Fruit fly (Drosophila melanogaster) whole organism, embryonic: Measurements from ENCODE around the gene CG6933.

Experiments
- Adf1 ChIP-seq: fragments of 200-800 bp; sonication (Bioruptor generic); IDR thresholded peaks from 2 replicates; pipeline ENCODE4 v1.3.6; 2022; ENCODE audit warnings: missing biosample characterization, missing genetic modification characterization
- Antp ChIP-seq: fragments of 200-800 bp; sonication (Bioruptor generic); optimal IDR thresholded peaks from 3 replicates; lab custom pipeline; 2016; ENCODE audit warnings: missing biosample characterization, missing genetic modification characterization
- B-H2 ChIP-seq: fragments of 200-800 bp; sonication (Bioruptor generic); optimal IDR thresholded peaks from 2 replicates; lab custom pipeline; 2018; ENCODE audit warnings: missing biosample characterization, mild to moderate bottlenecking, missing genetic modification characterization
- CG1024 ChIP-seq: fragments of 200-800 bp; sonication (Bioruptor generic); IDR thresholded peaks from 2 replicates; pipeline ENCODE4 v1.3.6; 2022; ENCODE audit warnings: missing biosample characterization, missing genetic modification characterization
- CG10366 ChIP-seq: fragments of 200-800 bp; sonication (Bioruptor generic); IDR thresholded peaks from 2 replicates; pipeline ENCODE4 v1.3.6; 2022; ENCODE audit warnings: missing biosample characterization, missing genetic modification characterization
- CG10565 ChIP-seq: fragments of 200-800 bp; sonication (Bioruptor generic); optimal IDR thresholded peaks from 3 replicates; lab custom pipeline; 2016; ENCODE audit warnings: missing biosample characterization, mild to moderate bottlenecking, missing genetic modification characterization
- CG10654 ChIP-seq: fragments of 200-800 bp; sonication (Bioruptor generic); optimal IDR thresholded peaks from 2 replicates; lab custom pipeline; 2016; ENCODE audit warnings: missing biosample characterization, missing genetic modification characterization
- CG11456 ChIP-seq: fragments of 200-800 bp; sonication (Bioruptor generic); IDR thresholded peaks from 3 replicates; pipeline ENCODE4 v1.3.6; 2022; ENCODE audit warnings: missing biosample characterization, missing genetic modification characterization
- CG11560 ChIP-seq: fragments of 200-800 bp; sonication (Bioruptor generic); IDR thresholded peaks from 3 replicates; pipeline ENCODE4 v1.3.6; 2022; ENCODE audit warnings: missing biosample characterization, missing genetic modification characterization
- CG12769 ChIP-seq: fragments of 200-800 bp; sonication (Bioruptor generic); optimal IDR thresholded peaks from 2 replicates; lab custom pipeline; 2019; ENCODE audit warnings: missing biosample characterization, mild to moderate bottlenecking, missing genetic modification characterization, moderate library complexity
- CG13123 ChIP-seq: fragments of 200-800 bp; sonication (Bioruptor generic); optimal IDR thresholded peaks from 2 replicates; lab custom pipeline; 2016; ENCODE audit warnings: missing biosample characterization, missing genetic modification characterization
- CG1529 ChIP-seq: fragments of 200-800 bp; sonication (Bioruptor generic); optimal IDR thresholded peaks from 3 replicates; lab custom pipeline; 2018; ENCODE audit warnings: missing biosample characterization, missing genetic modification characterization
- CG2889 ChIP-seq: fragments of 200-800 bp; sonication (Bioruptor generic); IDR thresholded peaks from 3 replicates; pipeline ENCODE4 v1.3.6; 2022; ENCODE audit warnings: missing biosample characterization, missing genetic modification characterization
- CG30431 ChIP-seq: fragments of 200-800 bp; sonication (Bioruptor generic); optimal IDR thresholded peaks from 2 replicates; lab custom pipeline; 2017; ENCODE audit warnings: missing biosample characterization, missing genetic modification characterization
- CG4424 ChIP-seq: fragments of 200-800 bp; sonication (Bioruptor generic); optimal IDR thresholded peaks from 3 replicates; lab custom pipeline; 2016; ENCODE audit warnings: missing biosample characterization, missing genetic modification characterization
- CG6654 ChIP-seq: fragments of 200-800 bp; sonication (Bioruptor generic); optimal IDR thresholded peaks from 2 replicates; lab custom pipeline; 2017; ENCODE audit warnings: missing biosample characterization, mild to moderate bottlenecking, missing genetic modification characterization
- CG6813 ChIP-seq: fragments of 200-800 bp; sonication (Bioruptor generic); optimal IDR thresholded peaks from 2 replicates; lab custom pipeline; 2017; ENCODE audit warnings: missing biosample characterization, missing genetic modification characterization, mild to moderate bottlenecking, moderate library complexity, missing genetic modification reagents
- CG7372 ChIP-seq: fragments of 200-800 bp; sonication (Bioruptor generic); IDR thresholded peaks from 2 replicates; pipeline ENCODE4 v1.3.6; 2022; ENCODE audit warnings: missing biosample characterization, missing genetic modification characterization
- CG8089 ChIP-seq: fragments of 200-800 bp; sonication (Bioruptor generic); optimal IDR thresholded peaks from 3 replicates; lab custom pipeline; 2016; ENCODE audit warnings: missing biosample characterization, missing genetic modification characterization
- CG8388 ChIP-seq: fragments of 200-800 bp; sonication (Bioruptor generic); optimal IDR thresholded peaks from 2 replicates; lab custom pipeline; 2019; ENCODE audit warnings: missing biosample characterization, mild to moderate bottlenecking, missing genetic modification characterization, moderate library complexity
- CG9215 ChIP-seq: fragments of 200-800 bp; sonication (Bioruptor generic); IDR thresholded peaks from 2 replicates; pipeline ENCODE4 v1.3.6; 2022; ENCODE audit warnings: missing biosample characterization, missing genetic modification characterization
- CG9437 ChIP-seq: fragments of 200-800 bp; sonication (Bioruptor generic); optimal IDR thresholded peaks from 2 replicates; lab custom pipeline; 2018; ENCODE audit warnings: missing biosample characterization, mild to moderate bottlenecking, missing genetic modification characterization
- CkIIα-i1 ChIP-seq: fragments of 200-800 bp; sonication (Bioruptor generic); IDR thresholded peaks from 2 replicates; pipeline ENCODE4 v1.3.6; 2022; ENCODE audit warnings: missing biosample characterization, missing genetic modification characterization
- Dbx ChIP-seq: fragments of 200-800 bp; sonication (Bioruptor generic); IDR thresholded peaks from 3 replicates; pipeline ENCODE4 v1.3.6; 2022; ENCODE audit warnings: missing biosample characterization, missing genetic modification characterization
- HLH4C ChIP-seq: fragments of 200-800 bp; sonication (Bioruptor generic); IDR thresholded peaks from 3 replicates; pipeline ENCODE4 v1.3.6; 2022; ENCODE audit warnings: missing biosample characterization, missing genetic modification characterization; ENCODE audit not compliant: partially characterized antibody
- Hmx ChIP-seq: fragments of 200-800 bp; sonication (Bioruptor generic); optimal IDR thresholded peaks from 2 replicates; lab custom pipeline; 2016; ENCODE audit warnings: missing biosample characterization, missing genetic modification characterization
- Lhr ChIP-seq: fragments of 200-800 bp; sonication (Bioruptor generic); optimal IDR thresholded peaks from 3 replicates; lab custom pipeline; 2017; ENCODE audit warnings: mild to moderate bottlenecking, missing biosample characterization, missing genetic modification reagents, missing genetic modification characterization
- Lpt ChIP-seq: fragments of >200 bp; optimal IDR thresholded peaks from 2 replicates; lab custom pipeline; 2018; ENCODE audit warnings: missing biosample characterization, missing genetic modification characterization
- NC2α ChIP-seq: fragments of 200-800 bp; sonication (Bioruptor generic); optimal IDR thresholded peaks from 2 replicates; lab custom pipeline; 2016; ENCODE audit warnings: missing biosample characterization, missing genetic modification characterization
- Oaz ChIP-seq: fragments of 200-800 bp; sonication (Bioruptor generic); IDR thresholded peaks from 2 replicates; pipeline ENCODE4 v1.3.6; 2022; ENCODE audit warnings: missing biosample characterization, missing genetic modification characterization
- YL-1 ChIP-seq: fragments of 200-800 bp; sonication (Bioruptor generic); optimal IDR thresholded peaks from 3 replicates; lab custom pipeline; 2017; ENCODE audit warnings: missing biosample characterization, mild to moderate bottlenecking, missing genetic modification characterization
- ap ChIP-seq: fragments of 200-800 bp; sonication (Bioruptor generic); IDR thresholded peaks from 2 replicates; pipeline ENCODE4 v1.3.6; 2022; ENCODE audit warnings: missing biosample characterization, missing genetic modification characterization
- az2 ChIP-seq: fragments of 200-800 bp; sonication (Bioruptor generic); optimal IDR thresholded peaks from 3 replicates; lab custom pipeline; 2016; ENCODE audit warnings: missing biosample characterization, missing genetic modification characterization
- chn ChIP-seq: fragments of 200-800 bp; sonication (Bioruptor generic); optimal IDR thresholded peaks from 2 replicates; lab custom pipeline; 2016; ENCODE audit warnings: missing biosample characterization, missing genetic modification characterization
- dan ChIP-seq: fragments of 200-800 bp; sonication (Bioruptor generic); IDR thresholded peaks from 2 replicates; pipeline ENCODE4 v1.3.6; 2022; ENCODE audit warnings: missing biosample characterization, missing genetic modification characterization
- dmrt99B ChIP-seq: fragments of 200-800 bp; sonication (Bioruptor generic); optimal IDR thresholded peaks from 2 replicates; lab custom pipeline; 2018; ENCODE audit warnings: missing biosample characterization, mild to moderate bottlenecking, missing genetic modification characterization, moderate library complexity
- dysf ChIP-seq: fragments of 200-800 bp; sonication (Bioruptor generic); IDR thresholded peaks from 3 replicates; pipeline ENCODE4 v1.3.6; 2022; ENCODE audit warnings: missing biosample characterization, missing genetic modification characterization
- fd102C ChIP-seq: fragments of 200-800 bp; sonication (Bioruptor generic); optimal IDR thresholded peaks from 2 replicates; lab custom pipeline; 2018; ENCODE audit warnings: missing biosample characterization, mild to moderate bottlenecking, missing genetic modification characterization, moderate library complexity
- gce ChIP-seq: fragments of 200-800 bp; sonication (Bioruptor generic); IDR thresholded peaks from 3 replicates; pipeline ENCODE4 v1.3.6; 2022; ENCODE audit warnings: missing biosample characterization, missing genetic modification characterization
- gcm2 ChIP-seq: fragments of 200-800 bp; sonication (Bioruptor generic); optimal IDR thresholded peaks from 2 replicates; lab custom pipeline; 2016; ENCODE audit warnings: missing biosample characterization, missing genetic modification characterization
- gsb-n ChIP-seq: fragments of 200-800 bp; sonication (Bioruptor generic); optimal IDR thresholded peaks from 3 replicates; lab custom pipeline; 2018; ENCODE audit warnings: missing biosample characterization, mild to moderate bottlenecking, missing genetic modification characterization
- her ChIP-seq: fragments of 200-800 bp; sonication (Bioruptor generic); optimal IDR thresholded peaks from 2 replicates; lab custom pipeline; 2016; ENCODE audit warnings: missing biosample characterization, missing genetic modification characterization
- kah ChIP-seq: fragments of 200-800 bp; sonication (Bioruptor generic); optimal IDR thresholded peaks from 2 replicates; lab custom pipeline; 2018; ENCODE audit warnings: missing biosample characterization, mild to moderate bottlenecking, missing genetic modification characterization
- lilli ChIP-seq: fragments of 200-800 bp; sonication (Bioruptor generic); optimal IDR thresholded peaks from 3 replicates; lab custom pipeline; 2016; ENCODE audit warnings: missing biosample characterization, missing genetic modification characterization
- nau ChIP-seq: fragments of 200-800 bp; sonication (Bioruptor generic); optimal IDR thresholded peaks from 3 replicates; lab custom pipeline; 2017; ENCODE audit warnings: missing biosample characterization, mild to moderate bottlenecking, missing genetic modification characterization, missing genetic modification reagents
- oc ChIP-seq: fragments of 200-800 bp; sonication (Bioruptor generic); optimal IDR thresholded peaks from 2 replicates; lab custom pipeline; 2018; ENCODE audit warnings: missing biosample characterization, mild to moderate bottlenecking, missing genetic modification characterization, moderate library complexity
- phol ChIP-seq: fragments of 200-800 bp; sonication (Bioruptor generic); optimal IDR thresholded peaks from 3 replicates; lab custom pipeline; 2018; ENCODE audit warnings: missing biosample characterization, mild to moderate bottlenecking, missing genetic modification characterization, moderate library complexity
- ro ChIP-seq: fragments of 200-800 bp; sonication (Bioruptor generic); IDR thresholded peaks from 2 replicates; pipeline ENCODE4 v1.3.6; 2022; ENCODE audit warnings: missing biosample characterization, missing genetic modification characterization
- schlank ChIP-seq: fragments of 200-800 bp; sonication (Bioruptor generic); optimal IDR thresholded peaks from 2 replicates; lab custom pipeline; 2018; ENCODE audit warnings: missing biosample characterization, mild to moderate bottlenecking, missing genetic modification characterization
- seq ChIP-seq: fragments of 200-800 bp; sonication (Bioruptor generic); IDR thresholded peaks from 2 replicates; pipeline ENCODE4 v1.3.6; 2022; ENCODE audit warnings: missing biosample characterization, missing genetic modification characterization
- stc ChIP-seq: fragments of 200-800 bp; sonication (Bioruptor generic); IDR thresholded peaks from 2 replicates; pipeline ENCODE4 v1.3.6; 2022; ENCODE audit warnings: missing biosample characterization, missing genetic modification characterization

Gene CG6933

dm6 chr3L:20185206-20185868, 34.9 kb downstream of the CG6933 start (continued):
- TF ChIP-seq Lpt (GFP tag; lab: Kevin White, UChicago) = no peak
- peak; percentile 10 for TF ChIP-seq schlank (tag; lab: Kevin White, UChicago)
- no peak for TF ChIP-seq CG30431
- no peak for TF ChIP-seq CG1529
- TF ChIP-seq CG6654 (GFP tag; lab: Kevin White, UChicago) = no peak
- peak; percentile 53 for TF ChIP-seq dmrt99B (tag; lab: Kevin White, UChicago)
- peak; percentile 37 for TF ChIP-seq CG13123 (GFP tag; lab: Kevin White, UChicago)
- TF ChIP-seq CG12769 (tag; lab: Kevin White, UChicago) = peak; percentile 49
- TF ChIP-seq CG8388 (GFP tag; lab: Kevin White, UChicago) = peak; percentile 12
- peak; percentile 43 for TF ChIP-seq nau
- no peak for TF ChIP-seq gce
- TF ChIP-seq CG4424 (GFP tag; lab: Kevin White, UChicago) = peak; percentile 23
- no peak for TF ChIP-seq ro (GFP tag; lab: Robert Waterston, UW)
- TF ChIP-seq dan (GFP tag; lab: Robert Waterston, UW) = no peak
- TF ChIP-seq seq (GFP tag; lab: Robert Waterston, UW) = peak; percentile 56
- TF ChIP-seq phol = peak; percentile 15
- peak; percentile 29 for TF ChIP-seq gcm2 (GFP tag; lab: Kevin White, UChicago)
- no peak for TF ChIP-seq YL-1 (GFP tag; lab: Kevin White, UChicago)
- no peak for TF ChIP-seq fd102C (GFP tag; lab: Kevin White, UChicago)
- peak; percentile 21; the same call in 1 of the 3 replicates for TF ChIP-seq HLH4C (GFP tag; lab: Robert Waterston, UW)
- TF ChIP-seq B-H2 = peak; percentile 18
- TF ChIP-seq dysf = 0 out of 3 replicates have a peak, but pooled peaks have one; percentile 42
- peak; percentile 5 for TF ChIP-seq Antp (GFP tag; lab: Kevin White, UChicago)
- no peak for TF ChIP-seq Lhr (GFP tag; lab: Kevin White, UChicago)
- TF ChIP-seq Oaz = peak; percentile 46; the same call in 1 of the 2 replicates
- no peak for TF ChIP-seq CG10565 (GFP tag; lab: Kevin White, UChicago)
- peak; percentile 40 for TF ChIP-seq az2 (GFP tag; lab: Kevin White, UChicago)
- 0 out of 3 replicates have a peak, but pooled peaks have one; percentile 36 for TF ChIP-seq CG11456 (GFP tag; lab: Robert Waterston, UW)
- no peak for TF ChIP-seq Hmx (GFP tag; lab: Kevin White, UChicago)
- TF ChIP-seq CG6813 (GFP tag; lab: Kevin White, UChicago) = no peak
- TF ChIP-seq CG9437 (GFP tag; lab: Kevin White, UChicago) = peak; percentile 59
- peak; percentile 21; the same call in 1 of the 2 replicates for TF ChIP-seq CG10366 (GFP tag; lab: Robert Waterston, UW)
- no peak for TF ChIP-seq oc (tag; lab: Kevin White, UChicago)
- peak; percentile 23 for TF ChIP-seq chn (GFP tag; lab: Kevin White, UChicago)
- TF ChIP-seq CkIIα-i1 (GFP tag; lab: Robert Waterston, UW) = no peak
- TF ChIP-seq CG11560 (tag; lab: Robert Waterston, UW) = no peak
- no peak for TF ChIP-seq CG8089 (GFP tag; lab: Kevin White, UChicago)
- no peak for TF ChIP-seq stc
- TF ChIP-seq gsb-n = no peak
- TF ChIP-seq CG1024 (GFP tag; lab: Robert Waterston, UW) = no peak
- TF ChIP-seq Dbx (GFP tag; lab: Robert Waterston, UW) = peak; percentile 60; the same call in 1 of the 3 replicates
- no peak for TF ChIP-seq NC2α (GFP tag; lab: Kevin White, UChicago)
- TF ChIP-seq Adf1 (GFP tag; lab: Robert Waterston, UW) = peak; percentile 46
- TF ChIP-seq CG9215 = no peak; the same call in 1 of the 2 replicates
- TF ChIP-seq CG10654 (GFP tag; lab: Kevin White, UChicago) = no peak
- no peak for TF ChIP-seq kah (GFP tag; lab: Kevin White, UChicago)
- peak; percentile 62; the same call in 1 of the 3 replicates for TF ChIP-seq CG2889 (GFP tag; lab: Robert Waterston, UW)
- no peak for TF ChIP-seq CG7372 (GFP tag; lab: Robert Waterston, UW)
- no peak for TF ChIP-seq ap
- peak; percentile 13 for TF ChIP-seq her (GFP tag; lab: Kevin White, UChicago)
- peak; percentile 79 for TF ChIP-seq lilli
